Fruit fly (Drosophila melanogaster) whole organism, embryonic: Measurements from ENCODE around the gene Ccp84Ad.

Source experiments
- Atf3 ChIP-seq: fragments of 200-800 bp; sonication (Bioruptor generic); optimal IDR thresholded peaks from 3 replicates; lab custom pipeline; 2016; ENCODE audit warnings: missing biosample characterization, missing genetic modification characterization
- CG1024 ChIP-seq: fragments of 200-800 bp; sonication (Bioruptor generic); IDR thresholded peaks from 2 replicates; pipeline ENCODE4 v1.3.6; 2022; ENCODE audit warnings: missing biosample characterization, missing genetic modification characterization
- CG14710 ChIP-seq: fragments of 200-800 bp; sonication (Bioruptor generic); optimal IDR thresholded peaks from 3 replicates; lab custom pipeline; 2019; ENCODE audit warnings: missing biosample characterization, mild to moderate bottlenecking, missing genetic modification characterization, moderate library complexity
- CG15696 ChIP-seq: fragments of 200-800 bp; sonication (Bioruptor generic); optimal IDR thresholded peaks from 2 replicates; lab custom pipeline; 2019; ENCODE audit warnings: missing biosample characterization, mild to moderate bottlenecking, missing genetic modification characterization, moderate library complexity
- CG17328 ChIP-seq: fragments of 200-800 bp; sonication (Bioruptor generic); IDR thresholded peaks from 2 replicates; pipeline ENCODE4 v1.3.6; 2022; ENCODE audit warnings: missing biosample characterization, missing genetic modification characterization
- CG17612 ChIP-seq: fragments of 200-800 bp; sonication (Bioruptor generic); IDR thresholded peaks from 2 replicates; pipeline ENCODE4 v1.3.6; 2022; ENCODE audit warnings: missing biosample characterization, missing genetic modification characterization
- CG17912 ChIP-seq: fragments of 200-800 bp; sonication (Bioruptor generic); optimal IDR thresholded peaks from 2 replicates; lab custom pipeline; 2018; ENCODE audit warnings: missing biosample characterization, mild to moderate bottlenecking, missing genetic modification characterization
- CG2116 ChIP-seq: fragments of 200-800 bp; sonication (Bioruptor generic); optimal IDR thresholded peaks from 3 replicates; lab custom pipeline; 2018; ENCODE audit warnings: missing biosample characterization, mild to moderate bottlenecking, missing genetic modification characterization
- CG2712 ChIP-seq: fragments of 200-800 bp; optimal IDR thresholded peaks from 3 replicates; lab custom pipeline; 2019; ENCODE audit warnings: missing biosample characterization, mild to moderate bottlenecking, missing genetic modification characterization, moderate library complexity
- CG31441 ChIP-seq: fragments of 200-800 bp; sonication (Bioruptor generic); IDR thresholded peaks from 2 replicates; pipeline ENCODE4 v1.3.6; 2022; ENCODE audit warnings: missing biosample characterization, missing genetic modification characterization
- CG3995 ChIP-seq: fragments of 200-800 bp; sonication (Bioruptor generic); optimal IDR thresholded peaks from 3 replicates; lab custom pipeline; 2016; ENCODE audit warnings: missing biosample characterization, missing genetic modification characterization
- CG4360 ChIP-seq: fragments of 200-800 bp; sonication (Bioruptor generic); IDR thresholded peaks from 2 replicates; pipeline ENCODE4 v1.3.6; 2022; ENCODE audit warnings: missing biosample characterization, missing genetic modification characterization
- CG5180 ChIP-seq: fragments of 200-800 bp; sonication (Bioruptor generic); optimal IDR thresholded peaks from 3 replicates; lab custom pipeline; 2017; ENCODE audit warnings: missing biosample characterization, missing genetic modification characterization, mild to moderate bottlenecking, moderate library complexity, missing genetic modification reagents
- CG6272 ChIP-seq: fragments of 200-800 bp; sonication (Bioruptor generic); IDR thresholded peaks from 2 replicates; pipeline ENCODE4 v1.3.6; 2022; ENCODE audit warnings: missing biosample characterization, missing genetic modification characterization
- CG6683 ChIP-seq: fragments of 200-800 bp; sonication (Bioruptor generic); optimal IDR thresholded peaks from 2 replicates; lab custom pipeline; 2017; ENCODE audit warnings: missing biosample characterization, mild to moderate bottlenecking, missing genetic modification characterization, missing genetic modification reagents
- CG6791 ChIP-seq: fragments of 200-800 bp; sonication (Bioruptor generic); IDR thresholded peaks from 3 replicates; pipeline ENCODE4 v1.3.6; 2022; ENCODE audit warnings: missing biosample characterization, missing genetic modification characterization; ENCODE audit not compliant: partially characterized antibody
- CG7556 ChIP-seq: fragments of 200-800 bp; sonication (Bioruptor generic); optimal IDR thresholded peaks from 2 replicates; lab custom pipeline; 2017; ENCODE audit warnings: missing biosample characterization, mild to moderate bottlenecking, missing genetic modification characterization
- CG8290 ChIP-seq, 3 experiments: fragments of 200-800 bp; sonication (Bioruptor generic); optimal IDR thresholded peaks; 2 replicates each; lab custom pipeline; 2016 to 2019; ENCODE audit warnings: missing biosample characterization in 3 of 3, missing genetic modification characterization in 3 of 3, mild to moderate bottlenecking in 2 of 3, moderate library complexity in 1 of 3
- CG9437 ChIP-seq: fragments of 200-800 bp; sonication (Bioruptor generic); optimal IDR thresholded peaks from 2 replicates; lab custom pipeline; 2018; ENCODE audit warnings: missing biosample characterization, mild to moderate bottlenecking, missing genetic modification characterization
- Dbx ChIP-seq: fragments of 200-800 bp; sonication (Bioruptor generic); IDR thresholded peaks from 3 replicates; pipeline ENCODE4 v1.3.6; 2022; ENCODE audit warnings: missing biosample characterization, missing genetic modification characterization
- Drgx ChIP-seq: fragments of 200-800 bp; sonication (Bioruptor generic); IDR thresholded peaks from 2 replicates; pipeline ENCODE4 v1.3.6; 2022; ENCODE audit warnings: missing biosample characterization, missing genetic modification characterization
- HLHmδ ChIP-seq: fragments of 200-800 bp; sonication (Bioruptor generic); optimal IDR thresholded peaks from 2 replicates; lab custom pipeline; 2018; ENCODE audit warnings: missing biosample characterization, mild to moderate bottlenecking, missing genetic modification characterization, moderate library complexity
- Med ChIP-seq: fragments of 200-800 bp; sonication (Bioruptor generic); peaks from one replicate; lab custom pipeline; 2016; ENCODE audit warnings: missing biosample characterization, missing genetic modification characterization, mild to moderate bottlenecking, inconsistent platforms, moderate library complexity
- NC2β ChIP-seq: fragments of 200-800 bp; sonication (Bioruptor generic); optimal IDR thresholded peaks from 2 replicates; lab custom pipeline; 2016; ENCODE audit warnings: missing biosample characterization, missing genetic modification characterization
- Oli ChIP-seq: fragments of 200-800 bp; sonication (Bioruptor generic); optimal IDR thresholded peaks from 2 replicates; lab custom pipeline; 2018; ENCODE audit warnings: missing biosample characterization, mild to moderate bottlenecking, missing genetic modification characterization, moderate library complexity
- Rfx ChIP-seq: fragments of 200-800 bp; sonication (Bioruptor generic); IDR thresholded peaks from 2 replicates; pipeline ENCODE4 v1.3.6; 2022; ENCODE audit warnings: missing biosample characterization, missing genetic modification characterization
- Sox102F ChIP-seq: fragments of 200-800 bp; sonication (Bioruptor generic); optimal IDR thresholded peaks from 2 replicates; lab custom pipeline; 2018; ENCODE audit warnings: missing biosample characterization, mild to moderate bottlenecking, missing genetic modification characterization, moderate library complexity
- Usf ChIP-seq: fragments of 200-800 bp; sonication (Bioruptor generic); optimal IDR thresholded peaks from 2 replicates; lab custom pipeline; 2017; ENCODE audit warnings: missing genotype, missing biosample characterization, missing genetic modification characterization
- Xrp1 ChIP-seq: fragments of 200-800 bp; sonication (Bioruptor generic); IDR thresholded peaks from 2 replicates; pipeline ENCODE4 v1.3.6; 2022; ENCODE audit warnings: missing biosample characterization, missing genetic modification characterization
- bowl ChIP-seq: fragments of 200-800 bp; sonication (Bioruptor generic); IDR thresholded peaks from 2 replicates; pipeline ENCODE4 v1.3.6; 2022; ENCODE audit warnings: missing biosample characterization, missing genetic modification characterization
- bsh ChIP-seq, 2 experiments: fragments of 200-800 bp; sonication (Bioruptor generic); optimal IDR thresholded peaks; 2 replicates each; lab custom pipeline; 2017 to 2018; ENCODE audit warnings: mild to moderate bottlenecking in 2 of 2, missing biosample characterization in 2 of 2, missing genetic modification characterization in 2 of 2, moderate library complexity in 1 of 2
- btn ChIP-seq: fragments of 200-800 bp; sonication (Bioruptor generic); optimal IDR thresholded peaks from 2 replicates; lab custom pipeline; 2016; ENCODE audit warnings: missing biosample characterization, missing genetic modification characterization
- chm ChIP-seq: fragments of 200-800 bp; sonication (Bioruptor generic); IDR thresholded peaks from 2 replicates; pipeline ENCODE4 v1.3.6; 2022; ENCODE audit warnings: missing biosample characterization, missing genetic modification characterization
- dmrt99B ChIP-seq: fragments of 200-800 bp; sonication (Bioruptor generic); optimal IDR thresholded peaks from 2 replicates; lab custom pipeline; 2018; ENCODE audit warnings: missing biosample characterization, mild to moderate bottlenecking, missing genetic modification characterization, moderate library complexity
- dpn ChIP-seq, 2 experiments: fragments of 200-800 bp; sonication (Bioruptor generic); optimal IDR thresholded peaks; 3 replicates each; lab custom pipeline; 2016; ENCODE audit warnings: missing biosample characterization in 2 of 2, missing genetic modification characterization in 2 of 2
- fd102C ChIP-seq: fragments of 200-800 bp; sonication (Bioruptor generic); optimal IDR thresholded peaks from 2 replicates; lab custom pipeline; 2018; ENCODE audit warnings: missing biosample characterization, mild to moderate bottlenecking, missing genetic modification characterization, moderate library complexity
- gce ChIP-seq: fragments of 200-800 bp; sonication (Bioruptor generic); IDR thresholded peaks from 3 replicates; pipeline ENCODE4 v1.3.6; 2022; ENCODE audit warnings: missing biosample characterization, missing genetic modification characterization
- gem ChIP-seq: fragments of 200-800 bp; sonication (Bioruptor generic); optimal IDR thresholded peaks from 2 replicates; lab custom pipeline; 2019; ENCODE audit warnings: missing biosample characterization, mild to moderate bottlenecking, missing genetic modification characterization, moderate library complexity
- nmo ChIP-seq: fragments of 200-800 bp; sonication (Bioruptor generic); optimal IDR thresholded peaks from 2 replicates; lab custom pipeline; 2018; ENCODE audit warnings: missing biosample characterization, mild to moderate bottlenecking, missing genetic modification characterization, moderate library complexity
- pnt ChIP-seq: fragments of 200-800 bp; sonication (Bioruptor generic); optimal IDR thresholded peaks from 3 replicates; lab custom pipeline; 2016; ENCODE audit warnings: missing biosample characterization, missing genetic modification characterization
- row ChIP-seq: fragments of 200-800 bp; sonication (Bioruptor generic); IDR thresholded peaks from 3 replicates; pipeline ENCODE4 v1.3.6; 2022; ENCODE audit warnings: missing biosample characterization, missing genetic modification characterization
- sim ChIP-seq: fragments of 200-800 bp; sonication (Bioruptor generic); IDR thresholded peaks from 2 replicates; pipeline ENCODE4 v1.3.6; 2022; ENCODE audit warnings: missing biosample characterization, missing genetic modification characterization
- tll ChIP-seq, 2 experiments: fragments of 200-800 bp in 1 of 2; fragments of >200 bp in 1 of 2; sonication (Bioruptor generic) in 1 of 2; optimal IDR thresholded peaks; 2 replicates each; lab custom pipeline; 2017 to 2019; ENCODE audit warnings: missing biosample characterization in 2 of 2, missing genetic modification characterization in 2 of 2, mild to moderate bottlenecking in 1 of 2, moderate library complexity in 1 of 2
- trh ChIP-seq: fragments of 200-800 bp; sonication (Bioruptor generic); optimal IDR thresholded peaks from 2 replicates; lab custom pipeline; 2016; ENCODE audit warnings: missing biosample characterization, missing genetic modification characterization
- vvl ChIP-seq: fragments of 200-800 bp; sonication (Bioruptor generic); IDR thresholded peaks from 2 replicates; pipeline ENCODE4 v1.3.6; 2022; ENCODE audit warnings: missing biosample characterization, missing genetic modification characterization
- wek ChIP-seq: fragments of 200-800 bp; sonication (Bioruptor generic); optimal IDR thresholded peaks from 3 replicates; lab custom pipeline; 2018; ENCODE audit warnings: missing biosample characterization, mild to moderate bottlenecking, missing genetic modification characterization, moderate library complexity
- zfh1 ChIP-seq: fragments of 200-800 bp; sonication (Bioruptor generic); IDR thresholded peaks from 3 replicates; pipeline ENCODE4 v1.3.6; 2022; ENCODE audit warnings: missing biosample characterization, missing genetic modification characterization

The Ccp84Ad gene

dm6 chr3R:6664371-6665116 lies 28.0 kb upstream of the Ccp84Ad start (continued):
- TF ChIP-seq Atf3: peak; percentile 7
- peak; percentile 65 for TF ChIP-seq CG7556
- peak; percentile 30 for TF ChIP-seq HLHmδ
- TF ChIP-seq Usf: no peak
- 0 out of 2 replicates have a peak, but pooled peaks have one; percentile 51 for TF ChIP-seq chm (GFP tag; lab: Robert Waterston, UW)
- TF ChIP-seq CG17612 (GFP tag; lab: Robert Waterston, UW): no peak
- peak; percentile 51 for TF ChIP-seq nmo
- peak in 1 of 2 experiments; percentile 51 for TF ChIP-seq bsh (GFP tag; optimal IDR thresholded peaks at IDR 0.05; lab: Kevin White, UChicago)
- TF ChIP-seq trh (GFP tag; lab: Kevin White, UChicago): no peak
- no peak for TF ChIP-seq CG8290 (GFP tag; optimal IDR thresholded peaks at IDR 0.05; lab: Kevin White, UChicago)
- TF ChIP-seq CG8290 (tag; optimal IDR thresholded peaks at IDR 0.05; lab: Kevin White, UChicago): peak in 1 of 2 experiments; percentile 14
- peak; percentile 44; the same call in 1 of the 3 replicates for TF ChIP-seq CG6791 (GFP tag; lab: Robert Waterston, UW)
- TF ChIP-seq CG17328 (GFP tag; lab: Robert Waterston, UW): 0 out of 2 replicates have a peak, but pooled peaks have one; percentile 7
- peak; percentile 87 for TF ChIP-seq CG5180 (GFP tag; lab: Kevin White, UChicago)
- peak; percentile 8 for TF ChIP-seq btn
- TF ChIP-seq tll (GFP tag; optimal IDR thresholded peaks at IDR 0.05; lab: Kevin White, UChicago): peak in 1 of 2 experiments; percentile 59
- TF ChIP-seq Oli (tag; lab: Kevin White, UChicago): peak; percentile 37
- peak; percentile 78 for TF ChIP-seq CG15696 (tag; lab: Kevin White, UChicago)
- TF ChIP-seq pnt (GFP tag; lab: Kevin White, UChicago): peak; percentile 3
- TF ChIP-seq CG9437 (GFP tag; lab: Kevin White, UChicago): peak; percentile 45
- no peak for TF ChIP-seq Rfx
- peak; percentile 83 for TF ChIP-seq Med
- 0 out of 2 replicates have a peak, but pooled peaks have one; percentile 10 for TF ChIP-seq Drgx
- peak in 1 of 2 experiments; percentile 14 for TF ChIP-seq dpn (GFP tag; optimal IDR thresholded peaks at IDR 0.05; lab: Kevin White, UChicago)
- no peak for TF ChIP-seq CG6683 (GFP tag; lab: Kevin White, UChicago)
- peak; percentile 78 for TF ChIP-seq fd102C (GFP tag; lab: Kevin White, UChicago)
- TF ChIP-seq NC2β (GFP tag; lab: Kevin White, UChicago): peak; percentile 10
- TF ChIP-seq Sox102F: peak; percentile 15
- peak; percentile 29 for TF ChIP-seq gem
- peak; percentile 58; the same call in 2 of the 3 replicates for TF ChIP-seq zfh1 (GFP tag; lab: Robert Waterston, UW)
- TF ChIP-seq row (GFP tag; lab: Robert Waterston, UW): peak; percentile 25; the same call in 1 of the 3 replicates
- 0 out of 3 replicates have a peak, but pooled peaks have one; percentile 27 for TF ChIP-seq gce
- peak; percentile 18 for TF ChIP-seq wek (GFP tag; lab: Kevin White, UChicago)
- peak; percentile 12 for TF ChIP-seq CG14710
- no peak for TF ChIP-seq CG2116 (GFP tag; lab: Kevin White, UChicago)
- 0 out of 2 replicates have a peak, but pooled peaks have one; percentile 22 for TF ChIP-seq sim (GFP tag; lab: Robert Waterston, UW)
- TF ChIP-seq Xrp1 (GFP tag; lab: Robert Waterston, UW): peak; percentile 53
- TF ChIP-seq CG3995 (GFP tag; lab: Kevin White, UChicago): peak; percentile 95
- TF ChIP-seq vvl (GFP tag; lab: Robert Waterston, UW): peak; percentile 29; the same call in 1 of the 2 replicates
- no peak for TF ChIP-seq CG1024
- 0 out of 2 replicates have a peak, but pooled peaks have one; percentile 5 for TF ChIP-seq CG6272 (GFP tag; lab: Robert Waterston, UW)
- TF ChIP-seq CG31441 (GFP tag; lab: Robert Waterston, UW): peak; percentile 77
- TF ChIP-seq CG2712: peak; percentile 14
- peak; percentile 12 for TF ChIP-seq CG17912 (GFP tag; lab: Kevin White, UChicago)
- peak; percentile 48; the same call in 1 of the 2 replicates for TF ChIP-seq CG4360 (GFP tag; lab: Robert Waterston, UW)
- no peak for TF ChIP-seq Dbx
- TF ChIP-seq bowl: 0 out of 2 replicates have a peak, but pooled peaks have one; percentile 7
- peak; percentile 35 for TF ChIP-seq dmrt99B (tag; lab: Kevin White, UChicago)
